Worm (Caenorhabditis elegans) whole organism, dauer: ENCODE results near the gene irld-45.

Source experiments
- unc-62 ChIP-seq: sonication (generic microtip); optimal IDR thresholded peaks from 2 replicates; lab custom pipeline; 2017; ENCODE audit warnings: missing biosample characterization, missing genetic modification reagents, missing genetic modification characterization

The irld-45 gene

ce11 chrV:1648000-1648399, at the start of gene irld-45:
Gene irld-45, plus strand, starts transcription at chrV:1648300.
- TF ChIP-seq unc-62 (GFP tag; lab: Kevin White, UChicago): no peak

DNA sequence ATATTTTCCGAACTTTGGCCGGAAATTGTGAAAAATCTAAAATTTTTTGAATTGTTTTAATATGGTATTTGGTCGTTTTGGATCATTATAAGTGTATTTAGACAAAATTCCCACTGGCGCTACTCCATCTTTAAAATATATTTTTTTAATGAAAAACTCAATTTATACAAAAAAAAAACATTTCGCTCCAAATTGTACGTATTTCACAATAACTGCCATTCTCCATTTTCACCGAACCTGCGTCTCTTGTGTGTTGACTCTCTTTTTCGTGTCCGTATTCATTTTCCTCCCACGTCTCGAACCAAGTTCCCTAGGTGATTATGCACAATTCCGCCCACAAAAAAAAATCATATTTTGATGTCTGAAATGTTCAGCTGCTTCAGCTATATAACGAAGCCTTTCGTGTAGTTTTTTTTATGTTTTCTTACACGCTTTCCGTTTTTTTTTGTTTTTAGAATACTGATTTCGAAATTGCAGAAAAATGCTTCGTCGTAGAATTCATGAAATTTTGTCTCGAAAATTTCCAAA, 47.5 kb upstream of the irld-45 start, which contains the start of gene F16B4.2:
Gene F16B4.2 (plus strand): TSS at position 478 of the 528 bp plus-strand sequence.
- no peak for TF ChIP-seq unc-62 (GFP tag; lab: Kevin White, UChicago)

- TF ChIP-seq unc-62 (GFP tag; lab: Kevin White, UChicago): no peak
Measured at ce11 chrV:1607790-1608189, 40.3 kb upstream of the irld-45 start, which contains the start of gene nhr-178. Gene nhr-178, minus strand, starts transcription at chrV:1607953.

DNA sequence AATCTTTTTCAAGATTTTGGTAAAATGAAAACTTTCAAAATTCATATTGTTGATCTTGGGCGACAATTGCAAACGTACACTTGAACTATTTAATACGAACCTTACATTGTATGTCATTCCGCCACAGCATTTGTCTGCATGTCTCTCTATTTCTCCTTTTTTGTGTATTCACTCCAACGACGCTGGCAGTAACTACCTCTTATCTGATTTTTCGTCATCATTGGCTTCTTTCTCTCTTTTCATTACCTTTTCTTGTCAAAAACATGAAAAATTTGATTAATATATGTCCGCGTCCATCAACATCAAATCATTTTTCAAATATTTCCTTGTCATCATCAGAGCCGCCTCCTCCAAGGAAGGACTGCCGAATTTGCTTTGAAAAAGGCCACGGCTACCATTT, 38.0 kb upstream of the irld-45 start, which contains the start of gene nhr-177:
Gene nhr-177 (plus strand): TSS at position 167 of the 400 bp plus-strand sequence.
- no peak for TF ChIP-seq unc-62 (GFP tag; lab: Kevin White, UChicago)

ce11 chrV:1611570-1611969, 36.5 kb upstream of the irld-45 start:
- no peak for TF ChIP-seq unc-62 (GFP tag; lab: Kevin White, UChicago)

DNA sequence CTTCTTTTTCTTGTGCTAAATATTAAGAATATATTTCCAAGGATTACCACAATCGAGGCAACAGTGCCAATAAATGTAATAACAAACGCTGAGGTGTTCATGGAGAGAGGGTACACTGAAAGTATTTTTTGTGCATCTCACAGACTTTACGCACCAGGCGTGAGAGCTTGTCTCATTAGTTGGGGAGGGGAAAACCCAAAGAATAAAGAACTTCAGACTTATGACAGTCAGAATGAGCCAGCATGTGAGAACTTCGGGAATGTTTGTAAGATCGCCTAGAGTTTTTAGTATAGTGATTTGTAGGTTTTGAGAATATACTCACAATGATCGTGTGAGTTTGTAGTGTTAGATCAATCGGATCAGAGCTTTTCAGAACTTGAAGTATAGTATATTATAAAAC, 33.4 kb upstream of the irld-45 start, which contains the start of gene srbc-41:
Gene srbc-41 (minus strand): TSS at position 101 of the 400 bp plus-strand sequence.
- no peak for TF ChIP-seq unc-62 (GFP tag; lab: Kevin White, UChicago)

DNA sequence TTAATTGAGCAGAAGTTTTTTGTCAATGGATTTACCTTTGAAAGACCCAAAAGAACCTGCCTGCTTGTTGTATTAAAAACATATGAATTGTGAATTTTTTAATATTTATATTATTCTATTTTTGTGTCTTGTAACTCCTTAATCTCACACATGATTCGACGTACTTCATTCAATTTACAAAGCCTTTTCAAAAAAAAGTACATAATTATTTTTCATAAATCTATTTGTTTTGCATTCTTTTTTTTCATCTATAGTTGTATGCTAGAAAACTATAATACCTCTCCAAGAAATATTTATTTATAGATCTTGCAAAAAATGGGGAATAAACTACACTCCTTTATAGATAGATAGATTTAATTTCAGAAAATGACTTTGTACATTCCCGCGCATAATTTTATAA, 29.3 kb upstream of the irld-45 start, which contains the start of gene nhr-179:
Gene nhr-179 (minus strand): TSS at position 101 of the 400 bp plus-strand sequence.
- no peak for TF ChIP-seq unc-62 (GFP tag; lab: Kevin White, UChicago)

DNA sequence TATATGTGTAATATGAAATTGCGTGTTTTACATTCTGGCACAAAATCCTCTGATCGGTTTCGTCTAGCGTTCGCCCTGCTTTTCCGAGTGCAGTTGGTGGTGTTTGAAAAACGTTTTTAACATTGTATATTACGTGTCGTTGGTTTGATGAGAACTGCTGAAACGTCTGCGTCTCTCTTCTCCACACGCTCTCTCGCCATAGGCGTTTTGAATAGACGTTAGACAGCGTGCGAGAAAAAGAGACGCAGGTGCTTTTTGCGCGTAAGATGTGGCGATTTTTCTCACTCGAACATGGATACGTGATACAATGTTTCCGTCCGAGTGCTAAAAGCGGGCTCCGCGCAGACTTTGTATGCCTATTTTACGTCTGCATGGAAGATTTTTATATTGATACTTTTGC, 27.6 kb upstream of the irld-45 start:
- TF ChIP-seq unc-62 (GFP tag; lab: Kevin White, UChicago): no peak

DNA sequence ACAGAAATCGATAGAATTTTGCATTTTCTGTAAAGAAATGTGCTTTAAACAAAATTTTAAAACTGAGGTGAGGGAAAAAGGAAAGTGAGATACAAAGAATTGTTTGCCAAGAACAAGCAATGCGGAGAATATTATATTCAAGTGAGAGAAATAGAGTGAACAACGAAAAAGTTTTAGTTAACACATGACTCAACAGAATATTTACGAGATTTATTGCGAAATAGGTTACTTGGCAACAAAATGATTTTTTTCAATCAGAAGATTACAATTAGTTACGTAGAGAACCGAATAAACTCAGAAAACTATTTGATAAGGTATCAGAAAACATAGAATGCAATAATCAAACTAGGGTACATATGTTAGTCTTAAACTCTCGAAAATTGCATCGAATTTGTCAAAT, 26.6 kb upstream of the irld-45 start, which contains the start of gene nhr-117:
Gene nhr-117 (minus strand): TSS at position 27 of the 400 bp plus-strand sequence.
- TF ChIP-seq unc-62 (GFP tag; lab: Kevin White, UChicago): no peak

- TF ChIP-seq unc-62 (GFP tag; lab: Kevin White, UChicago): no peak
Measured at ce11 chrV:1623429-1623828, 24.7 kb upstream of the irld-45 start.

DNA sequence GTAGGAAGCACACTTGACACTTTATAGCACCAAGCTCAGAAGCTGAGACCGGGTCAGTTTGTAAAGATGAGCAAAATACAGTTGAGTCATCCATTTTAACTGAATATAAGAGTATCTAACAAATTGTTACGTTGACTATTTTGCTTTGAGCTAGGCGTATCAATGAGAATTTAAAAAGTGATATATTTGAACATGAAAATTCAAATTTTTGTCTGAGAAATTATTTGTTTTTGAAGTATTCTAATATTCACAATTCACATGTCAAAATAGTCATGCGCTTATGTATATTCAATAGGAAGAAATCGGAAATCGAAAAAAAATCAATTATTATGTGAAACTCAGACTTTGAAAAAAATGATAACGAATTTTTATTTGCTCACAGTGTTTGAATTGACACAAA, 23.8 kb upstream of the irld-45 start, which contains the start of gene nhr-110:
Gene nhr-110 (minus strand): TSS at position 101 of the 400 bp plus-strand sequence.
- no peak for TF ChIP-seq unc-62 (GFP tag; lab: Kevin White, UChicago)

DNA sequence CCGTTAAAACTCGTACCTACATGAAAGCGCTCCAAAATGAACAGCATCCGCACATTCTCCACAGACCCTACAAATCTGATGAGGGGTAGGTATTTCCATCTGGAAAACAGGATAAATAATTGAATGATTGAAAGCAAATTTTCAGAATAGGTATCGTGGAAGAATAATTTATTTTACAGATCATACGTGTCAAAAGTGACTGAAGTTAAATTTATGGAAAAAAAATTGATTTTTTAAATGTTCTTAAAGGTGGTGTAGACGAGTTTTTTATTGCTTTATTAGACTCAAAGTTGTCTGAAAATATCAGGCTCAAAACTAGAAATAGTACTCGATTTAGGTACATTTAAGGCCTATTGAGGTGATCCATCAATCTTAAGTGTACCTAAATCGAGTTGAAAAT, 21.4 kb upstream of the irld-45 start, which contains the start of gene nhr-237:
Gene nhr-237 (minus strand): TSS at position 101 of the 400 bp plus-strand sequence.
- no peak for TF ChIP-seq unc-62 (GFP tag; lab: Kevin White, UChicago)

DNA sequence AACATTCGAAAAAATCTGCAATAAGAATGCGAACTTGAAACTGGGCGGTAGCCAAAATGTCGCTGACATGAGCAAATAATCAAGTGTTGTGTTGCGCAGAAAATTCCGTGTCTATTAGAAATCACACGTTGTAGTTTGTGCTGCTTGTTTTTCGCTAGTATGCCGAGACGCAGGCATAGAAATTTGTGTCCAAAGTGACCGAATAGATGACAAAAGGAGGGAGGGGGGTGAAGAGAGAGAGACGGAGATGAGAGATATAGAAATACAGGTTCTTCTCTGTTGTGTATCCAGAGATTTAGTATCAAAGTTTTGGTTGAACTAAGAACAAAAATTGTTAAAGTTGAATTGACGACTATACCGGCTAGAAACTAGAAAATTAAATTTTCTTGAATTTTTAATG, 20.8 kb upstream of the irld-45 start:
- TF ChIP-seq unc-62 (GFP tag; lab: Kevin White, UChicago): no peak

- no peak for TF ChIP-seq unc-62 (GFP tag; lab: Kevin White, UChicago)
Measured at ce11 chrV:1629329-1629728, 18.8 kb upstream of the irld-45 start, which contains the start of gene nhr-238. Gene nhr-238, minus strand, starts transcription at chrV:1629432.

DNA sequence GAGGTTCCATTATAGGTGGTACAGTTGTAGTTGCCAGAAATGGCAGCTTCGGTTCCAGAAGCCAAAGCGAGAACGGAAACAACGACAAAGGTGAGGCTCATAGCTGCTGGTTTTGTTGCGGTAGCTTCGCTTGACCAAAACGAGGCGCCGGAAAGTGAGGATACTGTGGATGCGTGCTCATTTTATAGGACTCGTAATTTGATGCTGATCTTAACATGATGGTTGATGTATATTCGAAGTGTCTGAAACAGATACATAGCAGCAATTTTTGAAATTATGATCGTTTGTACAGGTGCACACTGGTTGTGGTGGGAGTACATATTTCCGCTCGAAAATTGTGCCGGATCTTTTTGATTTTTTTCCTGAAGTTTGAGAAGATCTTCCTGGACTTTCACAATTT, 17.0 kb upstream of the irld-45 start, which contains the start of gene Y46H3D.8:
Gene Y46H3D.8 (minus strand): TSS at position 101 of the 400 bp plus-strand sequence.
- no peak for TF ChIP-seq unc-62 (GFP tag; lab: Kevin White, UChicago)

ce11 chrV:1631717-1632116, 16.4 kb upstream of the irld-45 start, which contains the start of gene irld-17:
Gene irld-17, plus strand, starts transcription at chrV:1632017.
- TF ChIP-seq unc-62 (GFP tag; lab: Kevin White, UChicago): no peak

DNA sequence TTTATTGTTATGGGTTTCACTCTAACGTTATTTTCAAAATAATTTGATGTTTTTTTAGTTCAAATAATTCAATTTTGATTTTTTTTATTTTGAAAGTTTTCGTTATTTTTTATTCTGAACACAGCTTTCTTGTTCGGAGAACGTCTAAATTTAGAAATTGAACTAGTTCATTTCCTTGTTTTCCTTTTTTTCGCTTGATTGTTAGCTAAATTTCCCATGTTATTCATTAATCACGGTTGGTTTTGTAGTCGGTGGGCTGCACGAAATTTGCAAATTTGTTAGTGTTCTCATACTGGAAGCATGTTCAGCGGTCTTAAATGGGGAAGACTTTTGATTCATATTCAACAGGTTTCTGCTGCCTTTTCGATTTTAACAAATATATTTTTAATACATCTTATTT, 12.2 kb upstream of the irld-45 start, which contains the start of gene str-222:
Gene str-222 (plus strand): TSS at position 301 of the 400 bp plus-strand sequence.
- TF ChIP-seq unc-62 (GFP tag; lab: Kevin White, UChicago): no peak
